Worm (Caenorhabditis elegans) whole organism, L4 larva: ENCODE data around the gene slc-9B.1.

Experiments
- R02D3.7 ChIP-seq: fragments of 150-350 bp; sonication (generic microtip); optimal IDR thresholded peaks from 3 replicates; lab custom pipeline; 2014; ENCODE audit warnings: missing biosample characterization, missing genetic modification characterization
- Y105C5A.15 ChIP-seq: fragments of 200-800 bp; sonication (Bioruptor generic); IDR thresholded peaks from 2 replicates; pipeline ENCODE4 v1.3.6; 2022; ENCODE audit warnings: missing genetic modification characterization, missing compliant biosample characterization
- ceh-28 ChIP-seq: fragments of 150-350 bp; optimal IDR thresholded peaks from 2 replicates; lab custom pipeline; 2014; ENCODE audit warnings: missing biosample characterization, missing genetic modification reagents, missing genetic modification characterization
- fkh-10 ChIP-seq: fragments of 150-350 bp; optimal IDR thresholded peaks from 2 replicates; lab custom pipeline; 2014; ENCODE audit warnings: missing biosample characterization, missing genetic modification reagents, missing genetic modification characterization
- nhr-11 ChIP-seq: fragments of 150-350 bp; optimal IDR thresholded peaks from 2 replicates; lab custom pipeline; 2014; ENCODE audit warnings: missing biosample characterization, missing genetic modification characterization

ce11 chrX:10245617-10246016 lies 33.8 kb upstream of the slc-9B.1 start:
- TF ChIP-seq ceh-28 (tag; lab: Kevin White, UChicago): no peak
- no peak for TF ChIP-seq R02D3.7 (tag; lab: Kevin White, UChicago)
- TF ChIP-seq fkh-10: no peak
- TF ChIP-seq nhr-11 (tag; lab: Kevin White, UChicago): no peak
- no peak for TF ChIP-seq Y105C5A.15 (GFP tag; lab: Robert Waterston, UW)
